Worm (Caenorhabditis elegans): ENCODE data around the gene poml-1.

poml-1 gene

ce11 chrX:13746231-13746630, 23.5 kb upstream of the poml-1 start:
- TF ChIP-seq elt-2 (tag; optimal IDR thresholded peaks at IDR 0.05) = peak; percentile 72
- TF ChIP-seq nhr-43 (tag; optimal IDR thresholded peaks at IDR 0.05; ENCODE audit: poor library complexity, severe bottlenecking) = no peak
- peak; percentile 73 for TF ChIP-seq pqm-1 (tag; optimal IDR thresholded peaks at IDR 0.05)

- no peak for TF ChIP-seq lsy-12 (tag; optimal IDR thresholded peaks at IDR 0.05)
- peak; percentile 5 for TF ChIP-seq ceh-28 (tag; optimal IDR thresholded peaks at IDR 0.05)
- peak; percentile 22 for TF ChIP-seq nhr-25 (tag; optimal IDR thresholded peaks at IDR 0.05)
- no peak for TF ChIP-seq elt-2 (tag; optimal IDR thresholded peaks at IDR 0.05)
- no peak for TF ChIP-seq nhr-11 (tag; optimal IDR thresholded peaks at IDR 0.05)
- TF ChIP-seq nhr-67 (tag; optimal IDR thresholded peaks at IDR 0.05) = no peak
- no peak for TF ChIP-seq nfya-1 (tag; optimal IDR thresholded peaks at IDR 0.05; ENCODE audit: insufficient read depth)
- peak; percentile 52 for TF ChIP-seq nhr-23 (tag; optimal IDR thresholded peaks at IDR 0.05)
- no peak for TF ChIP-seq tbx-2 (tag; optimal IDR thresholded peaks at IDR 0.05)
- peak; percentile 88 for TF ChIP-seq elt-1 (tag; optimal IDR thresholded peaks at IDR 0.05)
- TF ChIP-seq nhr-43 (tag; optimal IDR thresholded peaks at IDR 0.05; ENCODE audit: poor library complexity, severe bottlenecking) = peak; percentile 32
Measured at ce11 chrX:13745558-13745957, 22.8 kb upstream of the poml-1 start.

- no peak for TF ChIP-seq nhr-23 (tag; optimal IDR thresholded peaks at IDR 0.05)
- TF ChIP-seq mdl-1 (tag; optimal IDR thresholded peaks at IDR 0.05) = no peak
- TF ChIP-seq egl-5 (tag; optimal IDR thresholded peaks at IDR 0.05) = no peak
- no peak for TF ChIP-seq eor-1 (tag; optimal IDR thresholded peaks at IDR 0.05)
- TF ChIP-seq elt-2 (tag; optimal IDR thresholded peaks at IDR 0.05) = peak; percentile 23
- no peak for TF ChIP-seq nhr-28 (tag; optimal IDR thresholded peaks at IDR 0.05)
- TF ChIP-seq R02D3.7 (tag; optimal IDR thresholded peaks at IDR 0.05) = no peak
- peak; percentile 40 for TF ChIP-seq nhr-43 (tag; optimal IDR thresholded peaks at IDR 0.05; ENCODE audit: poor library complexity, severe bottlenecking)
- TF ChIP-seq sea-2 (GFP tag; optimal IDR thresholded peaks at IDR 0.05) = no peak
- peak; percentile 28 for TF ChIP-seq pqm-1 (tag; optimal IDR thresholded peaks at IDR 0.05)
- peak; percentile 21 for TF ChIP-seq nhr-25 (tag; optimal IDR thresholded peaks at IDR 0.05)
- no peak for TF ChIP-seq nhr-11 (tag; optimal IDR thresholded peaks at IDR 0.05)
- no peak for TF ChIP-seq ztf-11 (tag; optimal IDR thresholded peaks at IDR 0.05)
- TF ChIP-seq lin-15B (tag; optimal IDR thresholded peaks at IDR 0.05) = no peak
- TF ChIP-seq lsy-12 (tag; optimal IDR thresholded peaks at IDR 0.05) = no peak
- no peak for TF ChIP-seq nhr-77 (tag; optimal IDR thresholded peaks at IDR 0.05)
- TF ChIP-seq elt-1 (tag; optimal IDR thresholded peaks at IDR 0.05) = peak; percentile 94
- TF ChIP-seq jun-1 (tag; optimal IDR thresholded peaks at IDR 0.05) = no peak
- peak; percentile 53 for TF ChIP-seq hmg-11 (tag; optimal IDR thresholded peaks at IDR 0.05)
- no peak for TF ChIP-seq tbx-2 (tag; optimal IDR thresholded peaks at IDR 0.05)
- peak; percentile 26 for TF ChIP-seq nfya-1 (tag; optimal IDR thresholded peaks at IDR 0.05; ENCODE audit: insufficient read depth)
- TF ChIP-seq aly-2 (tag; optimal IDR thresholded peaks at IDR 0.05) = no peak
- TF ChIP-seq ceh-9 (tag; optimal IDR thresholded peaks at IDR 0.05) = no peak
- TF ChIP-seq ceh-82 (tag; optimal IDR thresholded peaks at IDR 0.05) = no peak
- no peak for TF ChIP-seq nhr-67 (tag; optimal IDR thresholded peaks at IDR 0.05)
- no peak for TF ChIP-seq fkh-2 (tag; optimal IDR thresholded peaks at IDR 0.05)
Measured at ce11 chrX:13744543-13745113, 21.9 kb upstream of the poml-1 start.

ce11 chrX:13743371-13743770, 20.6 kb upstream of the poml-1 start:
- peak; percentile 93 for TF ChIP-seq pha-4 (tag; optimal IDR thresholded peaks at IDR 0.05)
- no peak for TF ChIP-seq ceh-9 (tag; optimal IDR thresholded peaks at IDR 0.05)

ce11 chrX:13739125-13739820, 16.6 kb upstream of the poml-1 start:
- TF ChIP-seq daf-12 (tag; optimal IDR thresholded peaks at IDR 0.05) (no peak), egl-5 (tag; optimal IDR thresholded peaks at IDR 0.05) (no peak), lsy-12 (tag; optimal IDR thresholded peaks at IDR 0.05) (peak; percentile 19), mml-1 (tag; optimal IDR thresholded peaks at IDR 0.05) (no peak), zag-1 (tag; optimal IDR thresholded peaks at IDR 0.05) (no peak), ceh-82 (tag; optimal IDR thresholded peaks at IDR 0.05) (no peak), pha-4 (tag; optimal IDR thresholded peaks at IDR 0.05) (no peak), tbx-2 (tag; optimal IDR thresholded peaks at IDR 0.05) (no peak), ceh-9 (tag; optimal IDR thresholded peaks at IDR 0.05) (no peak), hmg-11 (tag; optimal IDR thresholded peaks at IDR 0.05) (peak; percentile 24), ama-1 (optimal IDR thresholded peaks at IDR 0.05) (no peak), snpc-4 (tag; optimal IDR thresholded peaks at IDR 0.05) (no peak), mdl-1 (tag; optimal IDR thresholded peaks at IDR 0.05) (peak; percentile 31), ZK546.5 (tag; optimal IDR thresholded peaks at IDR 0.05) (no peak), elt-2 (tag; optimal IDR thresholded peaks at IDR 0.05) (no peak), unc-62 (GFP tag; optimal IDR thresholded peaks at IDR 0.05) (no peak), fkh-10 (GFP tag; optimal IDR thresholded peaks at IDR 0.05) (peak; percentile 62), elt-3 (tag; optimal IDR thresholded peaks at IDR 0.05) (no peak), lin-15B (tag; optimal IDR thresholded peaks at IDR 0.05) (no peak), fos-1 (tag; optimal IDR thresholded peaks at IDR 0.05) (no peak), unc-39 (tag; optimal IDR thresholded peaks at IDR 0.05) (no peak), eor-1 (tag; optimal IDR thresholded peaks at IDR 0.05) (no peak), elt-1 (tag; optimal IDR thresholded peaks at IDR 0.05) (no peak), pqm-1 (tag; optimal IDR thresholded peaks at IDR 0.05) (no peak), lin-39 (tag; optimal IDR thresholded peaks at IDR 0.05) (peak; percentile 59), nhr-237 (tag; optimal IDR thresholded peaks at IDR 0.05) (no peak), nhr-67 (tag; optimal IDR thresholded peaks at IDR 0.05) (no peak), sea-2 (GFP tag; optimal IDR thresholded peaks at IDR 0.05) (no peak)

Measured in whole organism, L3 larva.